Fruit fly (Drosophila melanogaster): ENCODE results near the gene CG3902.

- TF ChIP-seq CG14711 (tag; optimal IDR thresholded peaks at IDR 0.05) = no peak
- TF ChIP-seq toe (GFP tag; optimal IDR thresholded peaks at IDR 0.05) = no peak
- TF ChIP-seq CG33017 (tag; optimal IDR thresholded peaks at IDR 0.05) = no peak
- no peak for TF ChIP-seq Hr96 (GFP tag; optimal IDR thresholded peaks at IDR 0.05)
Observed at dm6 chr3L:18904772-18905601, 6.9 kb upstream of the CG3902 start, which contains the start of the genes CSN1b and Prp6.
